Worm (Caenorhabditis elegans): ENCODE data around the gene F56C3.3.

Gene F56C3.3

ce11 chrX:1338906-1339673 is 19.1 kb downstream of the F56C3.3 start:
- TF ChIP-seq ztf-4 (tag; optimal IDR thresholded peaks at IDR 0.05) (no peak), fos-1 (tag; optimal IDR thresholded peaks at IDR 0.05) (no peak), dsc-1 (tag; optimal IDR thresholded peaks at IDR 0.05) (peak; percentile 50), mep-1 (tag; optimal IDR thresholded peaks at IDR 0.05) (peak; percentile 20), skn-1 (tag; optimal IDR thresholded peaks at IDR 0.05) (peak; percentile 61), nhr-47 (tag; optimal IDR thresholded peaks at IDR 0.05) (peak; percentile 62), lsy-2 (tag; optimal IDR thresholded peaks at IDR 0.05) (peak in 1 of 2 experiments; percentile 27), lin-14 (GFP tag; optimal IDR thresholded peaks at IDR 0.05) (peak; percentile 43), C16A3.4 (tag; optimal IDR thresholded peaks at IDR 0.05) (peak; percentile 19), F16B12.6 (tag; optimal IDR thresholded peaks at IDR 0.05) (no peak), nhr-85 (tag) (peak; percentile 54), ceh-82 (tag; optimal IDR thresholded peaks at IDR 0.05) (peak in 1 of 3 experiments; percentile 12), lin-39 (tag; optimal IDR thresholded peaks at IDR 0.05) (peak; percentile 27), tbx-2 (tag; optimal IDR thresholded peaks at IDR 0.05) (peak; percentile 4), hlh-17 (GFP tag; optimal IDR thresholded peaks at IDR 0.05; ENCODE audit: borderline replicate concordance) (no peak), snu-23 (GFP tag; optimal IDR thresholded peaks at IDR 0.05) (peak; percentile 67), nhr-90 (tag; optimal IDR thresholded peaks at IDR 0.05; ENCODE audit: poor library complexity) (peak; percentile 51), nhr-20 (tag; optimal IDR thresholded peaks at IDR 0.05) (peak; percentile 19), vab-15 (tag; optimal IDR thresholded peaks at IDR 0.05) (no peak), fkh-10 (GFP tag; optimal IDR thresholded peaks at IDR 0.05) (no peak), nhr-71 (tag; optimal IDR thresholded peaks at IDR 0.05) (peak; percentile 13)

- peak; percentile 29 for TF ChIP-seq elt-2 (tag; optimal IDR thresholded peaks at IDR 0.05)
- TF ChIP-seq ama-1 (optimal IDR thresholded peaks at IDR 0.05): no peak
Measured at ce11 chrX:1337834-1338233, 20.4 kb downstream of the F56C3.3 start.

- no peak for TF ChIP-seq nhr-85 (tag)
- no peak for TF ChIP-seq fkh-8 (tag; optimal IDR thresholded peaks at IDR 0.05)
- TF ChIP-seq unc-62 (GFP tag; optimal IDR thresholded peaks at IDR 0.05): no peak
- TF ChIP-seq ama-1 (optimal IDR thresholded peaks at IDR 0.05): no peak
- TF ChIP-seq fos-1 (tag; optimal IDR thresholded peaks at IDR 0.05): no peak
- no peak for TF ChIP-seq efl-3 (GFP tag; optimal IDR thresholded peaks at IDR 0.05)
- TF ChIP-seq nhr-20 (tag; optimal IDR thresholded peaks at IDR 0.05): peak; percentile 25
- TF ChIP-seq lsy-2 (tag; optimal IDR thresholded peaks at IDR 0.05): no peak
- TF ChIP-seq nhr-71 (tag; optimal IDR thresholded peaks at IDR 0.05): peak; percentile 31
- peak; percentile 87 for TF ChIP-seq elt-2 (tag; optimal IDR thresholded peaks at IDR 0.05)
- TF ChIP-seq zag-1 (tag; optimal IDR thresholded peaks at IDR 0.05): no peak
- TF ChIP-seq nhr-77 (tag; optimal IDR thresholded peaks at IDR 0.05): no peak
- peak; percentile 19 for TF ChIP-seq nhr-90 (tag; optimal IDR thresholded peaks at IDR 0.05; ENCODE audit: poor library complexity)
- TF ChIP-seq snu-23 (GFP tag; optimal IDR thresholded peaks at IDR 0.05): no peak
- TF ChIP-seq skn-1 (tag; optimal IDR thresholded peaks at IDR 0.05): no peak
- no peak for TF ChIP-seq tbx-2 (tag; optimal IDR thresholded peaks at IDR 0.05)
- no peak for TF ChIP-seq xbp-1 (tag; optimal IDR thresholded peaks at IDR 0.05)
- TF ChIP-seq pax-3 (tag; optimal IDR thresholded peaks at IDR 0.05): no peak
- no peak for TF ChIP-seq mef-2 (tag; optimal IDR thresholded peaks at IDR 0.05)
- TF ChIP-seq lin-15B (tag; optimal IDR thresholded peaks at IDR 0.05): no peak
- peak in 1 of 2 experiments; percentile 56 for TF ChIP-seq lin-35 (GFP tag; optimal IDR thresholded peaks at IDR 0.05)
- no peak for TF ChIP-seq mdl-1 (tag; optimal IDR thresholded peaks at IDR 0.05)
- no peak for TF ChIP-seq egl-13 (tag; optimal IDR thresholded peaks at IDR 0.05)
- TF ChIP-seq grh-1 (GFP tag; IDR thresholded peaks at IDR 0.05): no peak
Measured at ce11 chrX:1337009-1337408, 21.2 kb downstream of the F56C3.3 start, which contains the start of gene ttr-37. TSS of gene ttr-37 (minus strand) at chrX:1337175.
